Fruit fly (Drosophila melanogaster) whole organism, embryonic: ENCODE data around the gene Tom.

Experiments
- ATbp ChIP-seq: fragments of 200-800 bp; sonication (Bioruptor generic); optimal IDR thresholded peaks from 2 replicates; lab custom pipeline; 2017; ENCODE audit warnings: missing biosample characterization, mild to moderate bottlenecking, missing genetic modification characterization, missing genetic modification reagents
- C15 ChIP-seq: fragments of 200-800 bp; sonication (Bioruptor generic); IDR thresholded peaks from 3 replicates; pipeline ENCODE4 v1.3.6; 2022; ENCODE audit warnings: missing biosample characterization, missing genetic modification characterization
- CG10321 ChIP-seq: fragments of 200-800 bp; sonication (Bioruptor generic); IDR thresholded peaks from 2 replicates; pipeline ENCODE4 v1.3.6; 2022; ENCODE audit warnings: missing biosample characterization, missing genetic modification characterization
- CG11695 ChIP-seq: fragments of 200-800 bp; sonication (Bioruptor generic); IDR thresholded peaks from 3 replicates; pipeline ENCODE4 v1.3.6; 2022; ENCODE audit warnings: missing biosample characterization, missing genetic modification characterization
- CG12236 ChIP-seq: fragments of 200-800 bp; sonication (Bioruptor generic); optimal IDR thresholded peaks from 2 replicates; lab custom pipeline; 2016; ENCODE audit warnings: missing biosample characterization, missing genetic modification characterization
- CG13123 ChIP-seq: fragments of 200-800 bp; sonication (Bioruptor generic); optimal IDR thresholded peaks from 2 replicates; lab custom pipeline; 2016; ENCODE audit warnings: missing biosample characterization, missing genetic modification characterization
- CG13624 ChIP-seq: fragments of 200-800 bp; sonication (Bioruptor generic); optimal IDR thresholded peaks from 2 replicates; lab custom pipeline; 2016; ENCODE audit warnings: missing biosample characterization, missing genetic modification characterization
- CG14710 ChIP-seq: fragments of 200-800 bp; sonication (Bioruptor generic); optimal IDR thresholded peaks from 3 replicates; lab custom pipeline; 2019; ENCODE audit warnings: missing biosample characterization, mild to moderate bottlenecking, missing genetic modification characterization, moderate library complexity
- CG14965 ChIP-seq: fragments of 200-800 bp; sonication (Bioruptor generic); optimal IDR thresholded peaks from 2 replicates; lab custom pipeline; 2016; ENCODE audit warnings: missing biosample characterization, missing genetic modification characterization, borderline replicate concordance
- CG15073 ChIP-seq: fragments of 200-800 bp; sonication (Bioruptor generic); optimal IDR thresholded peaks from 2 replicates; lab custom pipeline; 2016; ENCODE audit warnings: missing biosample characterization, missing genetic modification characterization
- CG15514 ChIP-seq: fragments of 200-800 bp; sonication (Bioruptor generic); optimal IDR thresholded peaks from 3 replicates; lab custom pipeline; 2017; ENCODE audit warnings: missing biosample characterization, missing genetic modification characterization, mild to moderate bottlenecking, moderate library complexity, missing genetic modification reagents
- CG17186 ChIP-seq: fragments of 200-800 bp; sonication (Bioruptor generic); optimal IDR thresholded peaks from 3 replicates; lab custom pipeline; 2017; ENCODE audit warnings: missing biosample characterization, missing genetic modification reagents, missing genetic modification characterization
- CG17328 ChIP-seq: fragments of 200-800 bp; sonication (Bioruptor generic); IDR thresholded peaks from 2 replicates; pipeline ENCODE4 v1.3.6; 2022; ENCODE audit warnings: missing biosample characterization, missing genetic modification characterization
- CG18262 ChIP-seq: fragments of 200-800 bp; optimal IDR thresholded peaks from 3 replicates; lab custom pipeline; 2019; ENCODE audit warnings: missing biosample characterization, mild to moderate bottlenecking, missing genetic modification characterization, moderate library complexity
- CG3163 ChIP-seq: fragments of 200-800 bp; sonication (Bioruptor generic); optimal IDR thresholded peaks from 3 replicates; lab custom pipeline; 2016; ENCODE audit warnings: missing biosample characterization, missing genetic modification characterization
- CG32532 ChIP-seq: fragments of 200-800 bp; sonication (Bioruptor generic); IDR thresholded peaks from 2 replicates; pipeline ENCODE4 v1.3.6; 2022; ENCODE audit warnings: missing biosample characterization, missing genetic modification characterization
- CG3281 ChIP-seq: fragments of 200-800 bp; sonication (Bioruptor generic); optimal IDR thresholded peaks from 3 replicates; lab custom pipeline; 2017; ENCODE audit warnings: missing biosample characterization, mild to moderate bottlenecking, missing genetic modification characterization
- CG34224 ChIP-seq: fragments of 200-800 bp; sonication (Bioruptor generic); IDR thresholded peaks from 3 replicates; pipeline ENCODE4 v1.3.6; 2022; ENCODE audit warnings: missing biosample characterization, missing genetic modification characterization; ENCODE audit not compliant: partially characterized antibody
- CG34376 ChIP-seq: fragments of 200-800 bp; sonication (Bioruptor generic); optimal IDR thresholded peaks from 2 replicates; lab custom pipeline; 2018; ENCODE audit warnings: missing biosample characterization, mild to moderate bottlenecking, missing genetic modification characterization
- CG4404 ChIP-seq: fragments of 200-800 bp; sonication (Bioruptor generic); IDR thresholded peaks from 2 replicates; pipeline ENCODE4 v1.3.6; 2022; ENCODE audit warnings: missing biosample characterization, missing genetic modification characterization
- CG4820 ChIP-seq: fragments of 200-800 bp; sonication (Bioruptor generic); optimal IDR thresholded peaks from 3 replicates; lab custom pipeline; 2016; ENCODE audit warnings: missing biosample characterization, missing genetic modification characterization
- CG5953 ChIP-seq: fragments of 200-800 bp; sonication (Bioruptor generic); IDR thresholded peaks from 2 replicates; pipeline ENCODE4 v1.3.6; 2022; ENCODE audit warnings: missing biosample characterization, missing genetic modification characterization
- CG6791 ChIP-seq: fragments of 200-800 bp; sonication (Bioruptor generic); IDR thresholded peaks from 3 replicates; pipeline ENCODE4 v1.3.6; 2022; ENCODE audit warnings: missing biosample characterization, missing genetic modification characterization; ENCODE audit not compliant: partially characterized antibody
- CG8290 ChIP-seq, 3 experiments: fragments of 200-800 bp; sonication (Bioruptor generic); optimal IDR thresholded peaks; 2 replicates each; lab custom pipeline; 2016 to 2019; ENCODE audit warnings: missing biosample characterization in 3 of 3, missing genetic modification characterization in 3 of 3, mild to moderate bottlenecking in 2 of 3, moderate library complexity in 1 of 3
- CkIIα-i1 ChIP-seq: fragments of 200-800 bp; sonication (Bioruptor generic); IDR thresholded peaks from 2 replicates; pipeline ENCODE4 v1.3.6; 2022; ENCODE audit warnings: missing biosample characterization, missing genetic modification characterization
- ERR ChIP-seq: fragments of 200-800 bp; sonication (Bioruptor generic); optimal IDR thresholded peaks from 2 replicates; lab custom pipeline; 2016; ENCODE audit warnings: missing biosample characterization, missing genetic modification characterization
- Elba2 ChIP-seq: fragments of 200-800 bp; sonication (Bioruptor generic); optimal IDR thresholded peaks from 3 replicates; lab custom pipeline; 2016; ENCODE audit warnings: missing biosample characterization, missing genetic modification characterization
- Hr51 ChIP-seq, 2 experiments: fragments of 200-800 bp; sonication (Bioruptor generic); optimal IDR thresholded peaks; 2 replicates in 1 of 2; 3 replicates in 1 of 2; lab custom pipeline; 2016 to 2018; ENCODE audit warnings: missing biosample characterization in 2 of 2, missing genetic modification characterization in 2 of 2, mild to moderate bottlenecking in 1 of 2, moderate library complexity in 1 of 2
- Hsf ChIP-seq: fragments of 200-800 bp; sonication (Bioruptor generic); optimal IDR thresholded peaks from 3 replicates; lab custom pipeline; 2016; ENCODE audit warnings: missing biosample characterization, missing genetic modification characterization
- Kr ChIP-seq: fragments of 200-800 bp; sonication (Bioruptor generic); optimal IDR thresholded peaks from 2 replicates; lab custom pipeline; 2017; ENCODE audit warnings: missing biosample characterization, mild to moderate bottlenecking, missing genetic modification characterization
- Meics ChIP-seq: fragments of 200-800 bp; sonication (Bioruptor generic); optimal IDR thresholded peaks from 2 replicates; lab custom pipeline; 2017; ENCODE audit warnings: missing biosample characterization, mild to moderate bottlenecking, missing genetic modification characterization
- Poxn ChIP-seq: fragments of 200-800 bp; sonication (Bioruptor generic); IDR thresholded peaks from 2 replicates; pipeline ENCODE4 v1.3.6; 2022; ENCODE audit warnings: missing biosample characterization, missing genetic modification characterization
- Ptx1 ChIP-seq: fragments of 200-800 bp; sonication (Bioruptor generic); IDR thresholded peaks from 2 replicates; pipeline ENCODE4 v1.3.6; 2022; ENCODE audit warnings: missing biosample characterization, missing genetic modification characterization
- al ChIP-seq: fragments of 200-800 bp; sonication (Bioruptor generic); IDR thresholded peaks from 2 replicates; pipeline ENCODE4 v1.3.6; 2022; ENCODE audit warnings: missing biosample characterization, missing genetic modification characterization
- chn ChIP-seq: fragments of 200-800 bp; sonication (Bioruptor generic); optimal IDR thresholded peaks from 2 replicates; lab custom pipeline; 2016; ENCODE audit warnings: missing biosample characterization, missing genetic modification characterization
- dan ChIP-seq: fragments of 200-800 bp; sonication (Bioruptor generic); IDR thresholded peaks from 2 replicates; pipeline ENCODE4 v1.3.6; 2022; ENCODE audit warnings: missing biosample characterization, missing genetic modification characterization
- dmrt11E ChIP-seq: fragments of 200-800 bp; sonication (Bioruptor generic); optimal IDR thresholded peaks from 3 replicates; lab custom pipeline; 2018; ENCODE audit warnings: missing biosample characterization, mild to moderate bottlenecking, missing genetic modification characterization, moderate library complexity
- fu2 ChIP-seq: fragments of 200-800 bp; sonication (Bioruptor generic); optimal IDR thresholded peaks from 2 replicates; lab custom pipeline; 2016; ENCODE audit warnings: missing biosample characterization, missing genetic modification characterization
- hth ChIP-seq: fragments of >200 bp; optimal IDR thresholded peaks from 2 replicates; lab custom pipeline; 2017; ENCODE audit warnings: inconsistent platforms
- insv ChIP-seq, 2 experiments: fragments of 200-800 bp; sonication (Bioruptor generic); optimal IDR thresholded peaks; 3 replicates each; lab custom pipeline; 2016 to 2018; ENCODE audit warnings: missing biosample characterization in 2 of 2, missing genetic modification characterization in 2 of 2
- inv ChIP-seq: fragments of 200-800 bp; sonication (Bioruptor generic); IDR thresholded peaks from 2 replicates; pipeline ENCODE4 v1.3.6; 2022; ENCODE audit warnings: missing biosample characterization, missing genetic modification characterization; ENCODE audit not compliant: partially characterized antibody
- jigr1 ChIP-seq: fragments of 200-800 bp; sonication (Bioruptor generic); IDR thresholded peaks from 3 replicates; pipeline ENCODE4 v1.3.6; 2022; ENCODE audit warnings: missing biosample characterization, missing genetic modification characterization
- onecut ChIP-seq: fragments of 200-800 bp; sonication (Bioruptor generic); IDR thresholded peaks from 2 replicates; pipeline ENCODE4 v1.3.6; 2022; ENCODE audit warnings: missing biosample characterization, missing genetic modification characterization
- pho ChIP-seq: fragments of 200-800 bp; sonication (Bioruptor generic); optimal IDR thresholded peaks from 2 replicates; lab custom pipeline; 2016; ENCODE audit warnings: missing biosample characterization, missing genetic modification characterization
- pum ChIP-seq: fragments of 200-800 bp; sonication (Bioruptor generic); optimal IDR thresholded peaks from 2 replicates; lab custom pipeline; 2016; ENCODE audit warnings: missing biosample characterization, missing genetic modification characterization
- ranshi ChIP-seq: fragments of 200-800 bp; sonication (Bioruptor generic); IDR thresholded peaks from 2 replicates; pipeline ENCODE4 v1.3.6; 2022; ENCODE audit warnings: missing biosample characterization, missing genetic modification characterization
- ssp ChIP-seq: fragments of 200-800 bp; sonication (Bioruptor generic); IDR thresholded peaks from 2 replicates; pipeline ENCODE4 v1.3.6; 2022; ENCODE audit warnings: missing biosample characterization, missing genetic modification characterization
- stwl ChIP-seq: fragments of 200-800 bp; sonication (Bioruptor generic); optimal IDR thresholded peaks from 3 replicates; lab custom pipeline; 2018; ENCODE audit warnings: missing biosample characterization, mild to moderate bottlenecking, missing genetic modification characterization, moderate library complexity
- tap ChIP-seq: fragments of 200-800 bp; optimal IDR thresholded peaks from 3 replicates; lab custom pipeline; 2019; ENCODE audit warnings: missing biosample characterization, mild to moderate bottlenecking, missing genetic modification characterization, moderate library complexity
- tin ChIP-seq: fragments of 200-800 bp; sonication (Bioruptor generic); optimal IDR thresholded peaks from 3 replicates; lab custom pipeline; 2016; ENCODE audit warnings: missing biosample characterization, missing genetic modification characterization

The Tom gene

dm6 chr3L:15011638-15012335, 42.6 kb downstream of the Tom start (continued):
- TF ChIP-seq dan (GFP tag; lab: Robert Waterston, UW) = no peak
- TF ChIP-seq onecut (GFP tag; lab: Robert Waterston, UW) = peak; percentile 69
- TF ChIP-seq Kr (GFP tag; lab: Kevin White, UChicago) = no peak
- peak; percentile 28 for TF ChIP-seq CG8290 (GFP tag; optimal IDR thresholded peaks at IDR 0.05; lab: Kevin White, UChicago)
- TF ChIP-seq CG8290 (tag; optimal IDR thresholded peaks at IDR 0.05; lab: Kevin White, UChicago) = no peak
- TF ChIP-seq chn (GFP tag; lab: Kevin White, UChicago) = no peak
- TF ChIP-seq CG12236 (GFP tag; lab: Kevin White, UChicago) = no peak
- no peak for TF ChIP-seq CG34224
- peak; percentile 50 for TF ChIP-seq CG4404 (GFP tag; lab: Robert Waterston, UW)
- TF ChIP-seq CG4820 (GFP tag; lab: Kevin White, UChicago) = peak; percentile 75
- TF ChIP-seq CG17328 = peak; percentile 75
- TF ChIP-seq Hsf = peak; percentile 44
- peak; percentile 65 for TF ChIP-seq tin
- no peak for TF ChIP-seq CG6791 (GFP tag; lab: Robert Waterston, UW)
- TF ChIP-seq CG15073 (GFP tag; lab: Kevin White, UChicago) = no peak
- peak; percentile 82 for TF ChIP-seq tap (tag; lab: Kevin White, UChicago)
- peak; percentile 47 for TF ChIP-seq pum (GFP tag; lab: Kevin White, UChicago)
- TF ChIP-seq CG3281 = peak; percentile 56
- TF ChIP-seq CG14965 (GFP tag; lab: Kevin White, UChicago) = no peak
- no peak for TF ChIP-seq stwl (tag; lab: Kevin White, UChicago)
- TF ChIP-seq CG32532 (GFP tag; lab: Robert Waterston, UW) = peak; percentile 57; the same call in 1 of the 2 replicates
- no peak for TF ChIP-seq CG10321 (GFP tag; lab: Robert Waterston, UW)
- TF ChIP-seq Meics = peak; percentile 74
- 0 out of 2 replicates have a peak, but pooled peaks have one; percentile 19 for TF ChIP-seq Poxn (GFP tag; lab: Robert Waterston, UW)
- TF ChIP-seq CG18262 (tag; lab: Kevin White, UChicago) = peak; percentile 86
- peak; percentile 82 for TF ChIP-seq Ptx1 (GFP tag; lab: Robert Waterston, UW)
- TF ChIP-seq dmrt11E (tag; lab: Kevin White, UChicago) = peak; percentile 86
- TF ChIP-seq CG3163 (GFP tag; lab: Kevin White, UChicago) = no peak
- TF ChIP-seq CG17186 = no peak
- TF ChIP-seq CG5953 (GFP tag; lab: Robert Waterston, UW) = 0 out of 2 replicates have a peak, but pooled peaks have one; percentile 50
- no peak for TF ChIP-seq CkIIα-i1 (GFP tag; lab: Robert Waterston, UW)
- peak; percentile 45; the same call in 1 of the 2 replicates for TF ChIP-seq ssp (GFP tag; lab: Robert Waterston, UW)
- peak; percentile 13 for TF ChIP-seq CG13123 (GFP tag; lab: Kevin White, UChicago)
- no peak for TF ChIP-seq insv (GFP tag; optimal IDR thresholded peaks at IDR 0.05; lab: Kevin White, UChicago)
- TF ChIP-seq hth (lab: Kevin White, UChicago) = no peak
- TF ChIP-seq Elba2 (GFP tag; lab: Kevin White, UChicago) = no peak
- peak; percentile 38; the same call in 1 of the 2 replicates for TF ChIP-seq al (GFP tag; lab: Robert Waterston, UW)
- TF ChIP-seq CG15514 (GFP tag; lab: Kevin White, UChicago) = peak; percentile 38
- TF ChIP-seq CG34376 = no peak
- peak in 1 of 2 experiments; percentile 84 for TF ChIP-seq Hr51 (GFP tag; optimal IDR thresholded peaks at IDR 0.05; lab: Kevin White, UChicago)
- TF ChIP-seq C15 (GFP tag; lab: Robert Waterston, UW) = no peak
- peak; percentile 73 for TF ChIP-seq CG11695 (GFP tag; lab: Robert Waterston, UW)
- 0 out of 3 replicates have a peak, but pooled peaks have one; percentile 18 for TF ChIP-seq jigr1
- no peak for TF ChIP-seq pho (GFP tag; lab: Kevin White, UChicago)
- no peak for TF ChIP-seq ERR
- no peak for TF ChIP-seq fu2 (GFP tag; lab: Kevin White, UChicago)
- no peak for TF ChIP-seq inv (GFP tag; lab: Robert Waterston, UW)
- peak; percentile 4 for TF ChIP-seq CG13624 (GFP tag; lab: Kevin White, UChicago)
- peak; percentile 80 for TF ChIP-seq ranshi (GFP tag; lab: Robert Waterston, UW)
- TF ChIP-seq ATbp (GFP tag; lab: Kevin White, UChicago) = peak; percentile 72
- TF ChIP-seq CG14710 (tag; lab: Kevin White, UChicago) = peak; percentile 80
